Fruit fly (Drosophila melanogaster) whole organism, embryonic: ENCODE measurements around the gene CG7156.
A peak's percentile ranks its signal among the peaks of the same experiment; 100 is the strongest.

Experiments
- Bgb ChIP-seq: fragments of 200-800 bp; sonication (Bioruptor generic); IDR thresholded peaks from 2 replicates; pipeline ENCODE4 v1.3.6; 2022; ENCODE audit warnings: missing biosample characterization, missing genetic modification characterization; ENCODE audit not compliant: partially characterized antibody
- CG10274 ChIP-seq: fragments of 200-800 bp; sonication (Bioruptor generic); optimal IDR thresholded peaks from 3 replicates; lab custom pipeline; 2017; ENCODE audit warnings: missing biosample characterization, mild to moderate bottlenecking, missing genetic modification characterization
- CG10979 ChIP-seq: fragments of 200-800 bp; sonication (Bioruptor generic); optimal IDR thresholded peaks from 2 replicates; lab custom pipeline; 2018; ENCODE audit warnings: missing biosample characterization, mild to moderate bottlenecking, missing genetic modification characterization, moderate library complexity
- CG11085 ChIP-seq: fragments of 200-800 bp; sonication (Bioruptor generic); IDR thresholded peaks from 2 replicates; pipeline ENCODE4 v1.3.6; 2022; ENCODE audit warnings: missing biosample characterization, missing genetic modification characterization
- CG11695 ChIP-seq: fragments of 200-800 bp; sonication (Bioruptor generic); IDR thresholded peaks from 3 replicates; pipeline ENCODE4 v1.3.6; 2022; ENCODE audit warnings: missing biosample characterization, missing genetic modification characterization
- CG12071 ChIP-seq: fragments of 200-800 bp; sonication (Bioruptor generic); optimal IDR thresholded peaks from 3 replicates; lab custom pipeline; 2018; ENCODE audit warnings: missing biosample characterization, mild to moderate bottlenecking, missing genetic modification characterization
- CG1233 ChIP-seq: fragments of 200-800 bp; sonication (Bioruptor generic); optimal IDR thresholded peaks from 4 replicates; lab custom pipeline; 2018; ENCODE audit warnings: missing biosample characterization, mild to moderate bottlenecking, missing genetic modification characterization
- CG12769 ChIP-seq: fragments of 200-800 bp; sonication (Bioruptor generic); optimal IDR thresholded peaks from 2 replicates; lab custom pipeline; 2019; ENCODE audit warnings: missing biosample characterization, mild to moderate bottlenecking, missing genetic modification characterization, moderate library complexity
- CG16813 ChIP-seq: fragments of 200-800 bp; sonication (Bioruptor generic); IDR thresholded peaks from 3 replicates; pipeline ENCODE4 v1.3.6; 2022; ENCODE audit warnings: missing biosample characterization, missing genetic modification characterization; ENCODE audit not compliant: partially characterized antibody
- CG2129 ChIP-seq: fragments of 200-800 bp; sonication (Bioruptor generic); IDR thresholded peaks from 2 replicates; pipeline ENCODE4 v1.3.6; 2022; ENCODE audit warnings: missing biosample characterization, missing genetic modification characterization; ENCODE audit not compliant: partially characterized antibody
- CG3065 ChIP-seq: fragments of 200-800 bp; sonication (Bioruptor generic); optimal IDR thresholded peaks from 2 replicates; lab custom pipeline; 2016; ENCODE audit warnings: missing biosample characterization, missing genetic modification characterization
- CG3281 ChIP-seq: fragments of 200-800 bp; sonication (Bioruptor generic); optimal IDR thresholded peaks from 3 replicates; lab custom pipeline; 2017; ENCODE audit warnings: missing biosample characterization, mild to moderate bottlenecking, missing genetic modification characterization
- CG33557 ChIP-seq: fragments of 200-800 bp; sonication (Bioruptor generic); optimal IDR thresholded peaks from 2 replicates; lab custom pipeline; 2019; ENCODE audit warnings: missing biosample characterization, mild to moderate bottlenecking, missing genetic modification characterization, moderate library complexity
- CG3726 ChIP-seq: fragments of 200-800 bp; sonication (Bioruptor generic); IDR thresholded peaks from 3 replicates; pipeline ENCODE4, ENCODE4 v1.3.6; 2022; ENCODE audit warnings: missing biosample characterization, missing genetic modification characterization
- CG4707 ChIP-seq: fragments of 200-800 bp; sonication (Bioruptor generic); optimal IDR thresholded peaks from 2 replicates; lab custom pipeline; 2018; ENCODE audit warnings: missing biosample characterization, mild to moderate bottlenecking, missing genetic modification characterization, moderate library complexity
- CG6683 ChIP-seq: fragments of 200-800 bp; sonication (Bioruptor generic); optimal IDR thresholded peaks from 2 replicates; lab custom pipeline; 2017; ENCODE audit warnings: missing biosample characterization, mild to moderate bottlenecking, missing genetic modification characterization, missing genetic modification reagents
- CG6689 ChIP-seq: fragments of 200-800 bp; sonication (Bioruptor generic); IDR thresholded peaks from 2 replicates; pipeline ENCODE4 v1.3.6; 2022; ENCODE audit warnings: missing biosample characterization, missing genetic modification characterization
- CG7271 ChIP-seq: fragments of 200-800 bp; sonication (Bioruptor generic); optimal IDR thresholded peaks from 2 replicates; lab custom pipeline; 2018; ENCODE audit warnings: missing biosample characterization, mild to moderate bottlenecking, missing genetic modification characterization, moderate library complexity
- CG7928 ChIP-seq: fragments of 200-800 bp; sonication (Bioruptor generic); optimal IDR thresholded peaks from 2 replicates; lab custom pipeline; 2017; ENCODE audit warnings: missing biosample characterization, mild to moderate bottlenecking, missing genetic modification characterization
- CoRest ChIP-seq: fragments of 200-800 bp; sonication (Bioruptor generic); optimal IDR thresholded peaks from 3 replicates; lab custom pipeline; 2018; ENCODE audit warnings: missing biosample characterization, mild to moderate bottlenecking, missing genetic modification characterization, moderate library complexity
- E2f1 ChIP-seq: fragments of 200-800 bp; sonication (Bioruptor generic); IDR thresholded peaks from 2 replicates; pipeline ENCODE4 v1.3.6; 2022; ENCODE audit warnings: missing biosample characterization, missing genetic modification characterization
- Eip74EF ChIP-seq, 2 experiments: fragments of 200-800 bp in 1 of 2; fragments of >200 bp in 1 of 2; sonication (Bioruptor generic) in 1 of 2; optimal IDR thresholded peaks; 2 replicates each; lab custom pipeline; 2017 to 2019; ENCODE audit warnings: missing biosample characterization in 2 of 2, missing genetic modification characterization in 2 of 2, mild to moderate bottlenecking in 1 of 2, moderate library complexity in 1 of 2
- Gsc ChIP-seq: fragments of 200-800 bp; sonication (Bioruptor generic); IDR thresholded peaks from 2 replicates; pipeline ENCODE4 v1.3.6; 2022; ENCODE audit warnings: missing biosample characterization, missing genetic modification characterization
- HmgD ChIP-seq: fragments of 200-800 bp; sonication (Bioruptor generic); optimal IDR thresholded peaks from 3 replicates; lab custom pipeline; 2016; ENCODE audit warnings: missing biosample characterization, missing genetic modification characterization
- Med ChIP-seq: fragments of 200-800 bp; sonication (Bioruptor generic); peaks from one replicate; lab custom pipeline; 2016; ENCODE audit warnings: missing biosample characterization, missing genetic modification characterization, mild to moderate bottlenecking, inconsistent platforms, moderate library complexity
- Myb ChIP-seq: fragments of 200-800 bp; sonication (Bioruptor generic); optimal IDR thresholded peaks from 2 replicates; lab custom pipeline; 2016; ENCODE audit warnings: missing biosample characterization, missing genetic modification characterization
- ato ChIP-seq: fragments of 200-800 bp; sonication (Bioruptor generic); IDR thresholded peaks from 2 replicates; pipeline ENCODE4 v1.3.6; 2022; ENCODE audit warnings: missing biosample characterization, missing genetic modification characterization; ENCODE audit not compliant: partially characterized antibody
- disco-r ChIP-seq: fragments of 200-800 bp; sonication (Bioruptor generic); optimal IDR thresholded peaks from 2 replicates; lab custom pipeline; 2016; ENCODE audit warnings: missing biosample characterization, missing genetic modification characterization
- gcm2 ChIP-seq: fragments of 200-800 bp; sonication (Bioruptor generic); optimal IDR thresholded peaks from 2 replicates; lab custom pipeline; 2016; ENCODE audit warnings: missing biosample characterization, missing genetic modification characterization
- gt ChIP-seq: fragments of 200-800 bp; sonication (Bioruptor generic); IDR thresholded peaks from 2 replicates; pipeline ENCODE4 v1.3.6; 2022; ENCODE audit warnings: missing biosample characterization, missing genetic modification characterization
- ind ChIP-seq: fragments of 200-800 bp; sonication (Bioruptor generic); optimal IDR thresholded peaks from 3 replicates; lab custom pipeline; 2016; ENCODE audit warnings: missing biosample characterization, missing genetic modification characterization
- kni ChIP-seq: fragments of 200-800 bp; sonication (Bioruptor generic); optimal IDR thresholded peaks from 3 replicates; lab custom pipeline; 2017; ENCODE audit warnings: mild to moderate bottlenecking, missing biosample characterization, missing genetic modification reagents, missing genetic modification characterization
- lilli ChIP-seq: fragments of 200-800 bp; sonication (Bioruptor generic); optimal IDR thresholded peaks from 3 replicates; lab custom pipeline; 2016; ENCODE audit warnings: missing biosample characterization, missing genetic modification characterization
- lola ChIP-seq, 3 experiments: fragments of >200 bp in 2 of 3; fragments of 200-800 bp in 1 of 3; sonication (Bioruptor generic) in 1 of 3; optimal IDR thresholded peaks; 2 replicates each; lab custom pipeline; 2017 to 2019; ENCODE audit warnings: missing biosample characterization in 3 of 3, missing genetic modification characterization in 3 of 3, mild to moderate bottlenecking in 1 of 3, moderate library complexity in 1 of 3
- nerfin-1 ChIP-seq: fragments of 200-800 bp; sonication (Bioruptor generic); optimal IDR thresholded peaks from 3 replicates; lab custom pipeline; 2019; ENCODE audit warnings: missing biosample characterization, mild to moderate bottlenecking, missing genetic modification characterization, moderate library complexity
- nerfin-2 ChIP-seq: fragments of 200-800 bp; sonication (Bioruptor generic); IDR thresholded peaks from 2 replicates; pipeline ENCODE4 v1.3.6; 2022; ENCODE audit warnings: missing biosample characterization, missing genetic modification characterization; ENCODE audit not compliant: partially characterized antibody
- nmo ChIP-seq: fragments of 200-800 bp; sonication (Bioruptor generic); optimal IDR thresholded peaks from 2 replicates; lab custom pipeline; 2018; ENCODE audit warnings: missing biosample characterization, mild to moderate bottlenecking, missing genetic modification characterization, moderate library complexity
- p53 ChIP-seq: fragments of 200-800 bp; sonication (Bioruptor generic); optimal IDR thresholded peaks from 2 replicates; lab custom pipeline; 2016; ENCODE audit warnings: missing biosample characterization, missing genetic modification characterization
- pros ChIP-seq: fragments of 200-800 bp; sonication (Bioruptor generic); optimal IDR thresholded peaks from 3 replicates; lab custom pipeline; 2019; ENCODE audit warnings: missing biosample characterization, mild to moderate bottlenecking, missing genetic modification characterization, moderate library complexity
- repo ChIP-seq: fragments of 200-800 bp; sonication (Bioruptor generic); optimal IDR thresholded peaks from 2 replicates; lab custom pipeline; 2016; ENCODE audit warnings: missing biosample characterization, missing genetic modification characterization
- rib ChIP-seq: fragments of 200-800 bp; sonication (Bioruptor generic); IDR thresholded peaks from 2 replicates; pipeline ENCODE4 v1.3.6; 2022; ENCODE audit warnings: missing biosample characterization, missing genetic modification characterization
- tgo ChIP-seq: fragments of 200-800 bp; sonication (Bioruptor generic); IDR thresholded peaks from 3 replicates; pipeline ENCODE4 v1.3.6; 2022; ENCODE audit warnings: missing biosample characterization, missing genetic modification characterization
- toy ChIP-seq: fragments of 200-800 bp; sonication (Bioruptor generic); IDR thresholded peaks from 2 replicates; pipeline ENCODE4 v1.3.6; 2022; ENCODE audit warnings: missing biosample characterization, missing genetic modification characterization
- unpg ChIP-seq: fragments of 200-800 bp; sonication (Bioruptor generic); optimal IDR thresholded peaks from 3 replicates; lab custom pipeline; 2018; ENCODE audit warnings: missing biosample characterization, mild to moderate bottlenecking, missing genetic modification characterization, moderate library complexity
- usp ChIP-seq: fragments of >200 bp; optimal IDR thresholded peaks from 2 replicates; lab custom pipeline; 2017; ENCODE audit warnings: missing biosample characterization, missing genetic modification characterization
- vfl ChIP-seq: fragments of 200-800 bp; sonication (Bioruptor generic); optimal IDR thresholded peaks from 2 replicates; lab custom pipeline; 2016; ENCODE audit warnings: missing biosample characterization, missing genetic modification characterization
- vvl ChIP-seq: fragments of 200-800 bp; sonication (Bioruptor generic); IDR thresholded peaks from 2 replicates; pipeline ENCODE4 v1.3.6; 2022; ENCODE audit warnings: missing biosample characterization, missing genetic modification characterization
- wor ChIP-seq: fragments of 200-800 bp; sonication (Bioruptor generic); IDR thresholded peaks from 2 replicates; pipeline ENCODE4 v1.3.6; 2022; ENCODE audit warnings: missing biosample characterization, missing genetic modification characterization
- zen ChIP-seq: fragments of 200-800 bp; sonication (Bioruptor generic); optimal IDR thresholded peaks from 3 replicates; lab custom pipeline; 2018; ENCODE audit warnings: missing biosample characterization, mild to moderate bottlenecking, missing genetic modification characterization, moderate library complexity

CG7156 gene

dm6 chr3R:18220211-18220749, 21.7 kb downstream of the CG7156 start, which contains the start of the genes CG7988 and CG7183 (continued):
- peak; percentile 99 for TF ChIP-seq nmo (GFP tag; lab: Kevin White, UChicago)
- TF ChIP-seq CG3065 (GFP tag; lab: Kevin White, UChicago): peak; percentile 94
- TF ChIP-seq CG3281: peak; percentile 91
- TF ChIP-seq CG6683 (GFP tag; lab: Kevin White, UChicago): peak; percentile 85
- TF ChIP-seq lilli (GFP tag; lab: Kevin White, UChicago): peak; percentile 98
- peak; percentile 83 for TF ChIP-seq CG12071
- TF ChIP-seq CoRest (tag; lab: Kevin White, UChicago): peak; percentile 99
- peak; percentile 99 for TF ChIP-seq tgo
- peak; percentile 96 for TF ChIP-seq CG12769 (tag; lab: Kevin White, UChicago)
- peak; percentile 97 for TF ChIP-seq Med (GFP tag; lab: Kevin White, UChicago)
- TF ChIP-seq disco-r (GFP tag; lab: Kevin White, UChicago): peak; percentile 95
- peak; percentile 97 for TF ChIP-seq nerfin-1
- TF ChIP-seq CG7928 (GFP tag; lab: Kevin White, UChicago): peak; percentile 62
- TF ChIP-seq CG2129 (GFP tag; lab: Robert Waterston, UW): no peak
- peak; percentile 95 for TF ChIP-seq toy (GFP tag; lab: Robert Waterston, UW)
- peak; percentile 88 for TF ChIP-seq repo (GFP tag; lab: Kevin White, UChicago)
- no peak for TF ChIP-seq CG16813 (GFP tag; lab: Robert Waterston, UW)
- peak; percentile 97 for TF ChIP-seq wor (GFP tag; lab: Robert Waterston, UW)
- TF ChIP-seq CG3726 (GFP tag; lab: Robert Waterston, UW): peak; percentile 98
- TF ChIP-seq usp (GFP tag; lab: Kevin White, UChicago): no peak
- peak; percentile 98 for TF ChIP-seq zen
- TF ChIP-seq pros (GFP tag; lab: Kevin White, UChicago): peak; percentile 47
- TF ChIP-seq CG4707 (GFP tag; lab: Kevin White, UChicago): peak; percentile 89
- TF ChIP-seq ind (GFP tag; lab: Kevin White, UChicago): peak; percentile 97
- peak; percentile 95 for TF ChIP-seq Gsc (GFP tag; lab: Robert Waterston, UW)
- peak; percentile 70 for TF ChIP-seq p53 (GFP tag; lab: Kevin White, UChicago)
- peak; percentile 99 for TF ChIP-seq unpg (GFP tag; lab: Kevin White, UChicago)
- TF ChIP-seq HmgD (GFP tag; lab: Kevin White, UChicago): peak; percentile 31
- TF ChIP-seq Eip74EF (GFP tag; optimal IDR thresholded peaks at IDR 0.05; lab: Kevin White, UChicago): peak in 1 of 2 experiments; percentile 97
- peak; percentile 99 for TF ChIP-seq vvl (GFP tag; lab: Robert Waterston, UW)
- peak in 1 of 3 experiments; percentile 99 for TF ChIP-seq lola (GFP tag; optimal IDR thresholded peaks at IDR 0.05; lab: Kevin White, UChicago)
- peak; percentile 81 for TF ChIP-seq Myb (GFP tag; lab: Kevin White, UChicago)
- TF ChIP-seq kni (GFP tag; lab: Kevin White, UChicago): peak; percentile 50
- peak; percentile 99 for TF ChIP-seq CG11695 (GFP tag; lab: Robert Waterston, UW)
- peak; percentile 98 for TF ChIP-seq CG10979 (tag; lab: Kevin White, UChicago)
- TF ChIP-seq Bgb: no peak
- TF ChIP-seq CG11085: peak; percentile 97
- peak; percentile 96 for TF ChIP-seq CG7271
- TF ChIP-seq CG1233: peak; percentile 96
- TF ChIP-seq CG6689 (GFP tag; lab: Robert Waterston, UW): peak; percentile 99
- TF ChIP-seq nerfin-2: no peak
- peak; percentile 97 for TF ChIP-seq CG33557 (GFP tag; lab: Kevin White, UChicago)
- peak; percentile 97 for TF ChIP-seq rib (GFP tag; lab: Robert Waterston, UW)
- TF ChIP-seq gcm2 (GFP tag; lab: Kevin White, UChicago): peak; percentile 84
- peak; percentile 73 for TF ChIP-seq CG10274 (GFP tag; lab: Kevin White, UChicago)
- peak; percentile 99 for TF ChIP-seq E2f1
- peak; percentile 94 for TF ChIP-seq gt (GFP tag; lab: Robert Waterston, UW)
- TF ChIP-seq vfl (GFP tag; lab: Kevin White, UChicago): peak; percentile 91
- no peak for TF ChIP-seq ato (GFP tag; lab: Robert Waterston, UW)
